Fruit fly (Drosophila melanogaster) ovary, adult (tissue): ENCODE results near the gene CG9107.

ENCODE experiments used
- CG17801 ChIP-seq: fragments of 200-800 bp; optimal IDR thresholded peaks from 2 replicates; lab custom pipeline; 2019; ENCODE audit warnings: missing biosample characterization, mild to moderate bottlenecking, missing genetic modification characterization, moderate library complexity; ENCODE audit not compliant: partially characterized antibody

The CG9107 gene

DNA sequence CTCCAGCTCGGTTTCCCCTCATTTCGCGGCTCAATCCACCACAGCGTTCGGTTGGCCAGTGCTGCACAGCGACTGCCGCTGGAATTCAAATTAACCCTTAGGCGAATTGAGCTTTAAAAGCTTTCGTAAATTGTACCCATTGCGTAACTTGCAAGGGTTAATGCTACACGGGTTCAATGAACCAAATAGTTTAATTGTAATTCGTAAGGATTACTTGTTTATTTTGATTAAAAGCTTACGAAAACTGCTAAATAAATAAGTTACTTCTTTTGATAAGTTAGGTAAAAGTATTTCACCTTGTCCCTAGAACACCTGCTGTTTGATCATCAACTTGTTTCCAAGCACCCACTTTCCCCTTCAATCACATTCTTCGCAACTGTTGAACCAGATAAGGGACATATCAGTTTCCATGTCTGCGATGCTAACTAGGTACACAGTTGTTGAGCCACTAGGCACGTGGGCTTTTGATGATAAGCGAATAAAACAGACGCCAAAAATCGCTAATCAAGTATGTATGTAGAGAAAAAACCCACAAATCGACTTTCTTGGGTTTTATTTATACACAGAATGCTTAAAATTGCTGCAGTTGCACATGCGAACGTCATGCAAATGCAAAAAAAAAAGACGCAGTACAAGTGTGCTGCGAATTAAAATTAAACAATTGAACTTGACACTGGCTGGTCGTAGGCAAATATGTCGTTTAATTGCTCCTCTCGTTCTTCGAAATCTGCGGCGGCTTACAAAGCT is 21.8 kb upstream of the CG9107 start, which contains the start of gene Pfas:
Gene Pfas (minus strand): TSS at position 79 of the 747 bp plus-strand sequence.
- TF ChIP-seq CG17801 (GFP tag; lab: Kevin White, UChicago), result peak; percentile 67

DNA sequence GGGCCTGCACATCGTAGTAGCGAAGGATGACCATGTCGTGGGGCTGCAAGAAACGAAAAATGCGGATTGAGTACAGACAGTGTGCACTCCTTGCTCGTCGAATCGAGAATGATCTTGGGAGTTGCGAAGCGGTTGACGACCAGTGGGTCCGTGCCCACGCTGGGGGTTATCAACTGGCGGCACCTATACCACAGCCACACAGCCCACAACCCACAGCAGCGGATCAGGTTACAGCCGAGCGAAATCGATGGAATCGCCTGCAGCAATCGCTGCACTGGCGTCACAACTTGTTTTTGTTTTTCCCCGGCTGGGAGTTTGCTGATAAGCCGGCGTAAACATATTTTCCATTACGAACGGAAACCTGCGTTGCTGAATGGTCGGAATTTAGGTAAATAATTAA is 21.1 kb upstream of the CG9107 start:
- TF ChIP-seq CG17801 (GFP tag; lab: Kevin White, UChicago), result no peak

DNA sequence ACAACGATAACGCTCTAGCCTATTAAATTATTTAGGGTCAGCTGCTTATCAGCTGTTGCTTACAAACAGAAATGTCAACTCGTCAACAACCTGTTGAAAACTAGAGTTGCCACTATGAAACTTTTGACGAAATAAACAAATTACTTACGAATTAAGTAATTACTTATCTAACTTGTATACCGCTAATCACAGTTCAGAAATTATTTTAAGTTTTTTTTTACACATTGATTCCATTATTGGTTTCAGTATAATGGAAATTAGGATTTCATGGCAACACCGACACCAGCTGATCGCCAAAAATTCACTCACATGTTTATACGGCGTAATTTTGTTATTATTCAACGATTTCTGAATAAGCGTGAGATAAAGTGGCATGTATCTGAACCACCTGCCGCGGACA is 13.5 kb upstream of the CG9107 start, which contains the start of the genes CG9117 and CG31643:
Gene CG9117 (minus strand): TSS at position 73 of the 400 bp plus-strand sequence.
Gene CG31643 (plus strand): TSS at position 288 of the 400 bp plus-strand sequence.
- peak; percentile 70 for TF ChIP-seq CG17801 (GFP tag; lab: Kevin White, UChicago)

DNA sequence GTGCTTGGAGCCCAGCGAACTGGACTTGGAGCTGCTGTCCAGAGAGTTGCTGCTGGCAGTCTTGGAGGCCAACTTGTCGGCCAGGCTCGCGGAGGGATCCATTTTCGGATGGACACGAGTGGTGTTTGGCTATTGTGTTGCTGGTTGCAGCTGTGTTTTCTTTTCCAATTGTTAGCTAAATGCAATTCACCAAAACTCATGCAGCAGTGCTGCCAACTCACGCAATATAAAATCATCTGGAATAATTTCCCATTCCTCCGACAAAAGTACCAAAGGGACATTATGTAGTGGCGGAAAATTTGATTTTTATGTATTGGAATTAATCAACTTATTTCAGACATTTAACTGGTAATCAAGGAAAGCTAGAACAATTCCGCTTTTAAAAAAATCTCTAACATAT is 12.4 kb upstream of the CG9107 start, which contains the start of gene mtm:
Gene mtm (minus strand): TSS at position 306 of the 400 bp plus-strand sequence.
- no peak for TF ChIP-seq CG17801 (GFP tag; lab: Kevin White, UChicago)

DNA sequence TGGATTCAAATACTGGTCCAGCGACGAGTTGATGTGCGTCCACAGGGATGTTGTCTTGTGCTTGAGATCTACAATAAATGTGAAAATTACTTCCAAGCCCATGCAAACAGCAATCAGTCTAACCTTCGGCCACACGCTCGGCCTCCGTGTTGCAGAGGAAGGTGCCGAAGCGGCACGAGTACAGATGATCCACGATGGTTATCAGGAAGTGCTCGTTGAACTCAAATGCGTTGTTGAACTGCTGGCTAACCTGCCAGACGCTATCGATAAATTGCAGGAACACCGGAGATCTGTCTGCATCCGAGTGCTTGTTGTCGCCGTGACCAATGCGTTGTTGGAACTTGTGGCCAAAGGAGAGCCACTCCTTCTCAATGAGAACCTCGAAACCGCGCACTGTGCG is 10.8 kb upstream of the CG9107 start:
- TF ChIP-seq CG17801 (GFP tag; lab: Kevin White, UChicago), result no peak

DNA sequence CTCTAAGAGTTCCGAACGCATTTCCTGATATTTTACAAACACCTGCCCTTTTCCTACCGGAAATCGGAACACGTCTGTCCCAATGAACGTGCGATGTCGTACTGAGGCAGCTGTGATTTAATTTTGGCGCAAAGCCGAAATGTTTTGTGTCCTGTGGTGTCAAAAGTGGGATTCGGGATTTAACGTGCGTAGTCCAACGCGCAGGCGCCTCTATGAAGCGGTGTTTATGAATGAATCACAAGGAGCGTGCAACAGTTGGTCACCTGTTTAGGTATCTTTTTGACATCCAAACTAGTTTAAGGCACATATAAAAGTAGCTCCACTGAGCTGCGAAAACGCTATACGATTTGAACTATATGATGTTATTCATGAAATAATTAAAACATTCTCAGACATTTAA is 10.0 kb upstream of the CG9107 start, which contains the start of gene CG9109:
Gene CG9109 (minus strand): TSS at position 80 of the 400 bp plus-strand sequence.
- TF ChIP-seq CG17801 (GFP tag; lab: Kevin White, UChicago), result no peak

DNA sequence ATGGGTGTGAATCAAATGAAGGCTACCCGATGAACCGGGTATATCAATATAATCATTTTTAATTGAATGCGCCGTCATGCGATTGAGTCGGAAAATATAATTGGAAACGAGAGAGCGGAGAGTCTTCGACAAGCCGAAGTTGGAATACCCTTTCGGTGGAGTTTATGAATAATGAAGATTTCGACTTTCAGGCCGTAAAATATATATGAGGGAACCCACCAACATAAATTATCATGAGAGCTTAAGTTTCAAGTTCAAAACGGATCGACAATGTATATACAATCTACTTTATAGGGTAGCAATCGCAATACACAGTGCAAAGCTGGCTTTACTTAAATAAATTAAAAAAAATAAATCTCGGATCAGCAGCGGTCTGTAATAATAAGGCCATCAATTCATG is 7.5 kb upstream of the CG9107 start:
- no peak for TF ChIP-seq CG17801 (GFP tag; lab: Kevin White, UChicago)

DNA sequence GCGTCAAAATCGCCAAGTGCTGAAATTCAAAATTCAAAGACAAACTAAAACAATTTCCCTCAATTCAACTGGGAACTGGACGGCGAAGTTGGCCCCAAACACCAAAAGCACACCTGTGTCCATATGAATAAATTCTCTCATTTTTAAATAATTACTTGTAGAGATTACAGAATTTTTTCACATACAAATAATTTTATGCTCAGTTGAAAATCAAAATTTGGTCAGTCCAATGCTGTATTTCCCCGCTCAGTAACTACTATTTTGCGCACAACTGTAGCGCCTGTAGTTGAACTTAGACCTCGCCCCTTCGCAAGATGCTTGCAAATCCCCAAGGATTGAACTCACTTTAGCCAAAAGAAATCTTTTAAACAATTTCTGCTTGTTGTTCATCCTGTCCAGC is 4.4 kb upstream of the CG9107 start:
- TF ChIP-seq CG17801 (GFP tag; lab: Kevin White, UChicago), result no peak

DNA sequence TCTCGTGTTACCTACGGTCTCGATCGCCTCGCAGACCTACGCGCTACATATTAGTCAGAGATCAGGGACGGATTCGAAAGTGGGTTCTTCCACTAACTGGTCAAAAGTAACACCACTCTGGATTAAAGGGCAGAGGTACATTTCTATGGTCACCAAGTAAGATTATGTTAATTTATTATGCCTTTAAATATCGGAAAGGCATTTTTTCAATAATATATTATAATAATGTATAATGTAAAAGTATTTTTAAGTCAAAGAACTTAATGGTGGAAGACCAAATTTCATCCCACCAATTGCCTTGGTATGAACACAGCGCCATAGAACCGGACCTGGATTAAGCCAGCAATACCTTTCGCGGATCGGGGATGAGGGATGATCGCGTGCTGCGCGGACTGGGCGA is 1.5 kb downstream of the CG9107 start:
- no peak for TF ChIP-seq CG17801 (GFP tag; lab: Kevin White, UChicago)

DNA sequence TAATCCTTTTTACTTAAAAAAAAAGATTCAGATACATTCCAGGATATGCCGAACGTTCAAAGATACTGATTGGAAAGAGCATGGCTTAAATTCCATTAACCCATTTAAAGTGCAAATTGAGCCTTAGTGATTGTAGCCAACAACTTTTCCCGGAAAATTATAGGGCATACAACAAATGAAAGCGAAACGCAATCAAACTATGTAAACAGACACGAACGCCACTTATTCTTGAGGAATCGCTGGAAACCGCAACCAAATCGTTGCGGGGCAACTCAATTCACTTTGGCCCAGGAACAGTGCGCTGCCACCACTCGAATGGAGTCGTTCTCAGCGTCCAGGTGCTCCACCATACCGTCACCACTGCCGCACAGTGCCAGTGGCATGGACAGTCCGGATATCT is 3.8 kb downstream of the CG9107 start, which contains the start of gene CG13996:
Gene CG13996 (plus strand): TSS at position 301 of the 400 bp plus-strand sequence.
- TF ChIP-seq CG17801 (GFP tag; lab: Kevin White, UChicago), result no peak

DNA sequence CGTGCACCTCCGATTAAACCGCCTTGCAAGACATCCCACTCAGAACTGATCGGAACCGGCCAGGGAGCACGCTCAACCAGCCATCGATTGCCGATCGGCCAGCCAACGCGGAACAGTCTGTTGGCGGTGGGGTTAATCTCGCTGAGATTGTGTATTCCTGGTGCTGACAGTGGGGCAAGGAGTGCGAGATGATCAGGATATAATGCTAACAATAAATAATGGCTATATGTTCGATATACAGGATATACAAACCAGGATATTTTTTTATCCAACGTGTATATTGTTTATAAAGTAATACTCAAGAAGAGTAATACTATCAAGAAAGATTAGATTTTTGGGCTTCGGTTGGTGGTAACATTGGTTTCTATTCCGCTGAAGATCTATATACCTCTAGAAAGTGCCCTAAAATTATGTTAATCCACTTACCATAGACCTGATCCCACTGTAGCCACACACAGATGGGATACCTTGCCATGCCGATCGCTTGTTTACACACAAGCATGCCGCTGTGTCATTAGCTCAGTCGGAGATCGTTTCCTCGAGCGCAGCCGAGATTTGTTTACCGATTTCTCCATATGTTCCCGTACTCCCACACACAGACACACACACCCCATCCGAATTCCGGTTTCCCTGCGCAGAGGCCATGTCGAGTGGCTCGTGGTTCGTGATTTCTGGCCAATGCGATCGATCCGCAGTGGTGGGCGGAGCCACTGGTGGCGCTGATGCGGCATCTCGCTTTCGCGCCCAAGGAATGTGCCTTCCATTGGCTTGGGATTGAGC is 4.8 kb downstream of the CG9107 start, which contains the start of gene H2.0:
Gene H2.0 (minus strand): TSS at position 51 of the 780 bp plus-strand sequence.
- no peak for TF ChIP-seq CG17801 (GFP tag; lab: Kevin White, UChicago)

DNA sequence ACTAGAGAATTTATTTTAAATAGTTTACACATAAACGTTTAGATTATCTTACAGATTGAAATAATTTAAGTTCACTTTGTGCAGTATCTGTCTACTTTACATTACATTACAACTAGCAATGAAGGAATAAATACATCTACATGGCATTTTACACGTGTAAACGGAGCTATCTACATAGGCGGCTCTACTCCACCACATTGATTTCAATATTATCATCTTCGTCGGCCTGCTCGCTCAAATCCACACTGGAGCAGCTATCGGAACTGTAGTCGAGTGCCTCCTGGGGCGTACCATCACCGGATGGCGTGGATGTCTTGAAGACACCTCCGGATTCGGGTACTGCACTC is 11.3 kb downstream of the CG9107 start:
- no peak for TF ChIP-seq CG17801 (GFP tag; lab: Kevin White, UChicago)

DNA sequence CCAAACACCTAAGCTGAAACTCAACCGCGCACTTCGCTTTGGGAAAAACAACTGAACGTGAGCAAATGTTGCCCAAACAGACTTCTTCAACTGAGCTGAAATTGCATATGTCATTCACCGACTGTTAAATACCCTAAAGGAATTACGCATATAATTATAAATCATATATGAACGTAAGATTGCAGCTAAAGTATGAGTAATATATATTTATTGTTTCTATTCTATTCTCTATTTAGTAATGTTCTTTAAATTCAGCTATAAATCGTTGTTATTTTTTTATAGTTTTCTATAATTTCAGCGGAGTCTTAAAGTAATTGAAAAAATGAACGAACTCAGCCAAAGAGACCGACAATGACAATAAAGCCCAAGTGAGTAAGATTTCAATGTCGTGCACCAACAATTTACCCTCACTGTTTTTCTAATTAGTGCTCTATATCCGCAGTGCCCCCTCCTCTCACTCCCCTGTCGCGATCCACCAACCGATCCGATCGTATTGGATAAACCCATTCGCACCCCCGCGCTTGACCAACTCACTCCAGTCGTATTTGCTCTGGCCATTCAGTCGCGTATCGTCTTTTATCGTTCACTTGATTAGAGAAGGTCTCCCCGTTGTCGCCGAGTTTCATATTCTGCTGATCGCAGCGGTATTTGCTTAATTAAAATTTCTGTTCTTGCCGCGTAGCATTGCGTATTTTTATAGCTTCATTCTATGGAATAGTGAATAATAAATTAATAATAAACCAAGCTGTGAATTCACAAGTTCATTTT is 11.9 kb downstream of the CG9107 start, which contains the start of gene CG9098:
Gene CG9098 (minus strand): TSS at position 36 of the 768 bp plus-strand sequence.
- peak; percentile 68 for TF ChIP-seq CG17801 (GFP tag; lab: Kevin White, UChicago)

DNA sequence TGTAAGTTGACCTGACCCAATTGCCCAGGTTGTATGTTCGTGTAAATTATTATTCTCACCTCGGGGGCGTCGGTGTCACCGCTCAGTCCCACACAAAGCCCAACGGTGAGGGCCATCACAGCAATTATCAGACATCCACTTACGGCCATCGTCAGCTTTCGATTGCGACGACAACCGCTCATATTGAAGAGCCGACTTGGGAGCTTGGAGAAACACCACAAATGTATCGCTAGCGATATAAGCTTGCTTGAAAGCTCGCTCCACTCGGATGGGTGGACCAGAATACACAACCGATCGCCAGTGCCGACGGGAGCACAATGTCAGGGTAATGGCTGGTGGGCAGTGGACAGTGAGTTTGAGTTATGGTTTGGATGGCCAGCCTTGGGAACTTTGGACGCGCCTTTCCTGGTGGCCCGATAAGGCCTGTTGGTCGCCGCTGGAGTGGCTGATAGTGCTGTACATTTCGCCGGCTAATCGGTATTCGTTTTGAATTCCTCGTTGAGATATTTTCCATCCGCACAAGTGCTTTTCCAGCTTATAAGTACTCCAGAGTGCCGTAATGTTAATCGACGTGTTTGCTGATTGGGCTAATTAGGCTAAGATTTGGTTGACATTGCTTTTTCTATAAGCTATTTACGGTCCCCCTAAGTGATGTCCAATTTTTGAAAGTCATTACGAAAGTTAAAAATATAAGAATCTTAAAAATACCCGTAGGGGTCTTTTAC is 17.7 kb downstream of the CG9107 start, which contains the start of gene Gal:
Gene Gal (minus strand): TSS at position 320 of the 725 bp plus-strand sequence.
- no peak for TF ChIP-seq CG17801 (GFP tag; lab: Kevin White, UChicago)
